Worm (Caenorhabditis elegans): ENCODE results near the gene cdh-9.

cdh-9 gene

DNA sequence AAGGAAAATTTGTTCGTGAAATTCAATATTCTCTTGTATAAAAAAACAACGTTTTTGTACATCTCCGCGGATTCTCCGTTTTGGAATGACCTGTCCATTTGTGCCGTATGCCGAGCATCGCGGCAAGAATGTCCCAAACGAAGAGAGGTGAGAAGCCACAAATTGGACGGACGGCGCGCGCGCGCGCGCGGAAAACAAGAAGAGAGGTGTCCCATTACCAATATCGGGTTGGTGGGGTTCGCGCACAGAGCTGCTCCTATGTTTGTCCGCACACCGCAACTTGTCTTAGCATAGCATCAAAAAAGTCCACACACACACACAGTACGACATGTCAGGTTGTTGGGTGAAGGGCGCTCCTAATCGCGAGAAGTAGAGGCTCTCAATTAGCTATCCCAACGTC lies 3.5 kb upstream of the cdh-9 start:
- TF ChIP-seq R02D3.7 (tag; optimal IDR thresholded peaks at IDR 0.05) (no peak), gmeb-1 (tag; optimal IDR thresholded peaks at IDR 0.05) (no peak)

DNA sequence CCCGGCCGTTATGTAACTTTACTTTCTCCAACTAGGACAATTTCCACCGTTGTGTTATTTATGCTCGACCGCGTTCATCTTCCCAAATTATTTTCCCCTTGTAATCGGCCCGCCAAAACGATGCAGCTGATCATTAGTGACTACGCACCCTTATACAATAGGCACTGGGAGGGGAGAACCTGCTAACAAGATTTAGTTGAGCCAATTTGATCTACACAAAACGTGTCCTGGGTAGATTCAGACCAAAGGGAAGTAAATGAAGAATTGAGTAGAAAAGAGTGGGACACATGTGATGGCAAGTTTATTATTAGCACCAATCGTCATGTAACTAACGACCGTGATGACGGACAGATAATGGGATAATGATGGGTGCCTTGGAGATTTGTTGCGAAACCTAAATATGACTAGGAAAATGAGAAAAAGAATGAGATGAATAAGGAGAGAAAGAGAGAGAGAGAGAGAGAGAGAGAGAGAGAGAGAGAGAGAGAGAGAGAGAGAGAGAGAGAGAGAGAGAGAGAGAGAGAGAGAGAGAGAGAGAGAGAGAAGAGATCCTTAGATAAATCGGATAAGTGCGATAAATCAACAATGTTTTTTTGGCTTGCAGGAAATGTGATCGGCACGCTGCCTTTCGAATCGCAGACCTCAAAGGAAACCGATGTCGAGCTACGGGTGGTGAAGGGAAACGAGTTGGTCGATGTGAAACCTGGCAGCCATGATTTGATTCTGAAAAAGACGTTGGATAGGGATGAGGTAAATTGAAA lies 671 bp downstream of the cdh-9 start:
- TF ChIP-seq ceh-16 (tag; optimal IDR thresholded peaks at IDR 0.05) (no peak), C34F6.9 (tag; optimal IDR thresholded peaks at IDR 0.05) (no peak), unc-55 (GFP tag; optimal IDR thresholded peaks at IDR 0.05) (no peak), elt-1 (tag; optimal IDR thresholded peaks at IDR 0.05) (no peak), lsy-2 (tag; optimal IDR thresholded peaks at IDR 0.05) (no peak), R02D3.7 (tag; optimal IDR thresholded peaks at IDR 0.05) (no peak), nhr-25 (tag; optimal IDR thresholded peaks at IDR 0.05) (no peak), ZK546.5 (tag; optimal IDR thresholded peaks at IDR 0.05) (no peak), lin-13 (GFP tag; optimal IDR thresholded peaks at IDR 0.05) (no peak), nhr-10 (tag; optimal IDR thresholded peaks at IDR 0.05) (no peak), elt-3 (tag; optimal IDR thresholded peaks at IDR 0.05) (no peak), nhr-23 (tag; optimal IDR thresholded peaks at IDR 0.05) (no peak), unc-39 (tag; optimal IDR thresholded peaks at IDR 0.05) (no peak), Y55F3AM.14 (GFP tag; optimal IDR thresholded peaks at IDR 0.05) (no peak), ztf-11 (tag; optimal IDR thresholded peaks at IDR 0.05) (no peak)

DNA sequence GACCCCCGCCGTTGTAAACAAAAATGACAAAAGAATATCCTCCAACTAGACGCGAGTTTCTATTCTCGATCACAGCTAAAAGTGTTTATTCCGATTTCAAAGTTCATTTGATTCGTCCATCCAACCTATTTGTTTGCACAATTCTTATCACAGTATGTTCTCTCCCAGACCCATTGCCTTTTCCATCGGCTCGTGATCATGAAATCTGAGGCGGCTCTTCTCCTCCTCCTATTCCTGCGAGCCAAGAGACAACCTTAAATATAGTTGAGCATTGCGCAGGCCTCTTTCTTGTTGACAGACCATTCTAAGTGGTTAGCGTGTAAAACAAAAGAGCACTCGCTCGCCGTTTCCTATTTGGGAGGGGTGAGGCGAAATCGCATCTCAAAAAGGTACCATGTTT lies 1.9 kb downstream of the cdh-9 start:
- no peak for TF ChIP-seq sem-4 (tag; optimal IDR thresholded peaks at IDR 0.05)
- TF ChIP-seq ztf-4 (tag; optimal IDR thresholded peaks at IDR 0.05): no peak
- TF ChIP-seq nhr-23 (tag; optimal IDR thresholded peaks at IDR 0.05): no peak
- no peak for TF ChIP-seq unc-39 (tag; optimal IDR thresholded peaks at IDR 0.05)
- no peak for TF ChIP-seq ceh-82 (tag; optimal IDR thresholded peaks at IDR 0.05)
- TF ChIP-seq ztf-11 (tag; optimal IDR thresholded peaks at IDR 0.05): no peak
- TF ChIP-seq elt-1 (tag; optimal IDR thresholded peaks at IDR 0.05): no peak
- no peak for TF ChIP-seq nhr-77 (tag; optimal IDR thresholded peaks at IDR 0.05)
- TF ChIP-seq nhr-12 (tag; optimal IDR thresholded peaks at IDR 0.05): no peak
- no peak for TF ChIP-seq gmeb-1 (tag; optimal IDR thresholded peaks at IDR 0.05)
- no peak for TF ChIP-seq sma-3 (GFP tag; optimal IDR thresholded peaks at IDR 0.05)
- no peak for TF ChIP-seq ztf-1 (GFP tag; conservative IDR thresholded peaks at IDR 0.05)
- no peak for TF ChIP-seq nhr-10 (tag; optimal IDR thresholded peaks at IDR 0.05)
- TF ChIP-seq nhr-6 (tag; optimal IDR thresholded peaks at IDR 0.05): no peak
- TF ChIP-seq mab-5 (tag; optimal IDR thresholded peaks at IDR 0.05): no peak
- no peak for TF ChIP-seq lsy-2 (tag; optimal IDR thresholded peaks at IDR 0.05)
- TF ChIP-seq Y55F3AM.14 (GFP tag; optimal IDR thresholded peaks at IDR 0.05): no peak

DNA sequence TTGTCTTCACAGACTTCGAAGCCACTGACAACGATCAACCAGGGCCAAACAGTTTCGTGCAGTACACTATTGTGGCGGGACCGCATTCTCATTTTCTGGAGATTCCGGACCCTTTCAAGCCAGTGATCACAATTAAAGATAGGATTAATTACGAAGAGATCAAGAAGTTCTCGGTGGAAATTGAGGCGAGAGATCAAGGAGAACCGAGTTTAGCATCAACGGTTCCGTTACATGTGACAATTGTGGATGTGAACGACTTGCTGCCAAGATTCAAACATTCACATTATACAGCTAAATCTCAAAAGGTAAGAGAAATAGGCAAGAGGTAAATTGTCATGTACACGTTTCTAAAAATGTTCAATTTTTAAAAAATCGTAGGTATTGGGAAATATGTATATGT lies 2.8 kb downstream of the cdh-9 start:
- TF ChIP-seq ceh-16 (tag; optimal IDR thresholded peaks at IDR 0.05): no peak
- no peak for TF ChIP-seq mbf-1 (tag; optimal IDR thresholded peaks at IDR 0.05)
- TF ChIP-seq mdl-1 (tag; optimal IDR thresholded peaks at IDR 0.05): no peak
- TF ChIP-seq skn-1 (tag; optimal IDR thresholded peaks at IDR 0.05): no peak
- no peak for TF ChIP-seq nhr-77 (tag; optimal IDR thresholded peaks at IDR 0.05)
- no peak for TF ChIP-seq Y55F3AM.14 (GFP tag; optimal IDR thresholded peaks at IDR 0.05)
- no peak for TF ChIP-seq ztf-11 (tag; optimal IDR thresholded peaks at IDR 0.05)
- TF ChIP-seq snpc-4 (tag; optimal IDR thresholded peaks at IDR 0.05): no peak
- TF ChIP-seq lin-39 (tag; optimal IDR thresholded peaks at IDR 0.05): no peak
- TF ChIP-seq sma-3 (GFP tag; optimal IDR thresholded peaks at IDR 0.05): no peak
- TF ChIP-seq blmp-1 (tag; optimal IDR thresholded peaks at IDR 0.05; ENCODE audit: insufficient read depth): no peak

DNA sequence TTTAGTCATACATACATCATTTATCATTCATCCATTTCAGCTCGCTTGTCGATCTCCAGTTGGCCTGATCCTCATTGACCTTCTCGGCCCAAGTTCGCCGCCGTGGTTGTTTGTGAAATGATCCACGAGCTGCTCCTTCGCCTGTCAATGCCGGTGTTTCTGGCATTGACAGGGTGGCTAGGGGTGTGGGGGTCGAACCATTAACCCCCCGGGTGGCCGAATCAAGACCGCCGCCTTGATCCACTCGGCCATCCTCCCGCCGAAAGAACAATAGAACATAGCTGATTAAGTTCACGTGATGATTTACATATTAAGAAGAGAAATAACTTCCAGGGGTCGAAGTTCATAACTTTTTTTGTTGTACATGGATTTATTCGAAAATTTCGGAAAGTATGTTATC lies 7.4 kb downstream of the cdh-9 start, which contains the start of gene F59C12.4:
Gene F59C12.4, minus strand, starts transcription at position 166 of the 400 bp plus-strand sequence.
- no peak for TF ChIP-seq dmd-4 (tag; optimal IDR thresholded peaks at IDR 0.05)
- no peak for TF ChIP-seq lin-13 (GFP tag; optimal IDR thresholded peaks at IDR 0.05)
- TF ChIP-seq sem-4 (tag; optimal IDR thresholded peaks at IDR 0.05): no peak
- no peak for TF ChIP-seq egl-27 (tag; optimal IDR thresholded peaks at IDR 0.05)
- no peak for TF ChIP-seq mbf-1 (tag; optimal IDR thresholded peaks at IDR 0.05)
- no peak for TF ChIP-seq R02D3.7 (tag; optimal IDR thresholded peaks at IDR 0.05)
- TF ChIP-seq sma-3 (GFP tag; optimal IDR thresholded peaks at IDR 0.05): no peak
- no peak for TF ChIP-seq snpc-4 (tag; optimal IDR thresholded peaks at IDR 0.05)
- TF ChIP-seq skn-1 (tag; optimal IDR thresholded peaks at IDR 0.05): no peak
- no peak for TF ChIP-seq mab-5 (tag; optimal IDR thresholded peaks at IDR 0.05)
- no peak for TF ChIP-seq nhr-12 (tag; optimal IDR thresholded peaks at IDR 0.05)
- TF ChIP-seq unc-39 (tag; optimal IDR thresholded peaks at IDR 0.05): no peak

Measured in whole organism, L2 larva.